Fruit fly (Drosophila melanogaster): ENCODE measurements around the gene CG31140.

CG31140 gene

dm6 chr3R:24014600-24014999 is 51.6 kb downstream of the CG31140 start:
- 0 out of 3 replicates have a peak, but pooled peaks have one; percentile 25 for TF ChIP-seq CG4496 (GFP tag; IDR thresholded peaks at IDR 0.05)
- no peak for TF ChIP-seq CG12605 (GFP tag; IDR thresholded peaks at IDR 0.05)
- TF ChIP-seq CG15710 (tag; optimal IDR thresholded peaks at IDR 0.05) = peak; percentile 30

dm6 chr3R:24015449-24015848 is 52.5 kb downstream of the CG31140 start:
- no peak for TF ChIP-seq fd96Ca (GFP tag; IDR thresholded peaks at IDR 0.05)
- no peak for TF ChIP-seq CG13204 (GFP tag; optimal IDR thresholded peaks at IDR 0.05)
- no peak for TF ChIP-seq EcR (GFP tag; optimal IDR thresholded peaks at IDR 0.05)

dm6 chr3R:24015939-24016913 is 53.2 kb downstream of the CG31140 start:
- TF ChIP-seq EcR (GFP tag; optimal IDR thresholded peaks at IDR 0.05) = peak; percentile 92
- TF ChIP-seq CG4496 (GFP tag; IDR thresholded peaks at IDR 0.05) = peak; percentile 34; the same call in 1 of the 3 replicates
- TF ChIP-seq fd96Ca (GFP tag; IDR thresholded peaks at IDR 0.05) = 0 out of 3 replicates have a peak, but pooled peaks have one; percentile 45
- TF ChIP-seq CG13204 (GFP tag; optimal IDR thresholded peaks at IDR 0.05) = no peak
- no peak for TF ChIP-seq CG8159 (tag; optimal IDR thresholded peaks at IDR 0.05)
- no peak for TF ChIP-seq D1 (tag; optimal IDR thresholded peaks at IDR 0.05)
- TF ChIP-seq Snoo (tag; optimal IDR thresholded peaks at IDR 0.05) = no peak
- no peak for TF ChIP-seq gl (tag; optimal IDR thresholded peaks at IDR 0.05)
- TF ChIP-seq rn (GFP tag; IDR thresholded peaks at IDR 0.05) = no peak
- no peak for TF ChIP-seq Pif1B (GFP tag; optimal IDR thresholded peaks at IDR 0.05)
- TF ChIP-seq CG17806 (tag; optimal IDR thresholded peaks at IDR 0.05) = no peak
- no peak for TF ChIP-seq CG15710 (tag; optimal IDR thresholded peaks at IDR 0.05)
- 0 out of 2 replicates have a peak, but pooled peaks have one; percentile 19 for TF ChIP-seq CG32121 (GFP tag; IDR thresholded peaks at IDR 0.05)
- 0 out of 2 replicates have a peak, but pooled peaks have one; percentile 22 for TF ChIP-seq Ets98B (GFP tag; IDR thresholded peaks at IDR 0.05)
- TF ChIP-seq CG9948 (tag; optimal IDR thresholded peaks at IDR 0.05) = no peak
- no peak for TF ChIP-seq CG14655 (GFP tag; optimal IDR thresholded peaks at IDR 0.05)
- no peak for TF ChIP-seq Pif1A (GFP tag; optimal IDR thresholded peaks at IDR 0.05)
- TF ChIP-seq CG8301 (tag; optimal IDR thresholded peaks at IDR 0.05) = no peak
- no peak for TF ChIP-seq CG10348 (GFP tag; IDR thresholded peaks at IDR 0.05)
- TF ChIP-seq CG34367 (tag; optimal IDR thresholded peaks at IDR 0.05) = no peak
- TF ChIP-seq CG12605 (GFP tag; IDR thresholded peaks at IDR 0.05) = 0 out of 2 replicates have a peak, but pooled peaks have one; percentile 45

- no peak for TF ChIP-seq CG15710 (tag; optimal IDR thresholded peaks at IDR 0.05)
- TF ChIP-seq Ets98B (GFP tag; IDR thresholded peaks at IDR 0.05) = no peak
- TF ChIP-seq CG14655 (GFP tag; optimal IDR thresholded peaks at IDR 0.05) = peak; percentile 29
- TF ChIP-seq rn (GFP tag; IDR thresholded peaks at IDR 0.05) = no peak
- no peak for TF ChIP-seq fd96Ca (GFP tag; IDR thresholded peaks at IDR 0.05)
- no peak for TF ChIP-seq CG34367 (tag; optimal IDR thresholded peaks at IDR 0.05)
- peak; percentile 9 for TF ChIP-seq Pif1A (GFP tag; optimal IDR thresholded peaks at IDR 0.05)
- TF ChIP-seq CG17806 (tag; optimal IDR thresholded peaks at IDR 0.05) = peak; percentile 14
- no peak for TF ChIP-seq CG13204 (GFP tag; optimal IDR thresholded peaks at IDR 0.05)
- no peak for TF ChIP-seq gl (tag; optimal IDR thresholded peaks at IDR 0.05)
- TF ChIP-seq EcR (GFP tag; optimal IDR thresholded peaks at IDR 0.05) = no peak
Measured at dm6 chr3R:24017648-24018047, 54.7 kb downstream of the CG31140 start.

- TF ChIP-seq CG32121 (GFP tag; IDR thresholded peaks at IDR 0.05) = no peak
- TF ChIP-seq CG15710 (tag; optimal IDR thresholded peaks at IDR 0.05) = no peak
- no peak for TF ChIP-seq D1 (tag; optimal IDR thresholded peaks at IDR 0.05)
- TF ChIP-seq CG10348 (GFP tag; IDR thresholded peaks at IDR 0.05) = no peak
- no peak for TF ChIP-seq rn (GFP tag; IDR thresholded peaks at IDR 0.05)
- TF ChIP-seq CG8301 (tag; optimal IDR thresholded peaks at IDR 0.05) = no peak
- TF ChIP-seq CG14655 (GFP tag; optimal IDR thresholded peaks at IDR 0.05) = no peak
- no peak for TF ChIP-seq CG12605 (GFP tag; IDR thresholded peaks at IDR 0.05)
- no peak for TF ChIP-seq CG8159 (tag; optimal IDR thresholded peaks at IDR 0.05)
- no peak for TF ChIP-seq Snoo (tag; optimal IDR thresholded peaks at IDR 0.05)
- no peak for TF ChIP-seq fd96Ca (GFP tag; IDR thresholded peaks at IDR 0.05)
- TF ChIP-seq CG4496 (GFP tag; IDR thresholded peaks at IDR 0.05) = no peak
- no peak for TF ChIP-seq Pif1B (GFP tag; optimal IDR thresholded peaks at IDR 0.05)
- TF ChIP-seq Ets98B (GFP tag; IDR thresholded peaks at IDR 0.05) = no peak
- no peak for TF ChIP-seq CG34367 (tag; optimal IDR thresholded peaks at IDR 0.05)
Measured at dm6 chr3R:24021895-24022294, 58.9 kb downstream of the CG31140 start.

dm6 chr3R:24024123-24024522 is 61.1 kb downstream of the CG31140 start:
- TF ChIP-seq Snoo (tag; optimal IDR thresholded peaks at IDR 0.05) (no peak), Pif1A (GFP tag; optimal IDR thresholded peaks at IDR 0.05) (peak; percentile 66), CG15710 (tag; optimal IDR thresholded peaks at IDR 0.05) (peak; percentile 61), CG13204 (GFP tag; optimal IDR thresholded peaks at IDR 0.05) (no peak), CG32121 (GFP tag; IDR thresholded peaks at IDR 0.05) (0 out of 2 replicates have a peak, but pooled peaks have one; percentile 27), fd96Ca (GFP tag; IDR thresholded peaks at IDR 0.05) (0 out of 3 replicates have a peak, but pooled peaks have one; percentile 28), CG10348 (GFP tag; IDR thresholded peaks at IDR 0.05) (peak; percentile 9; the same call in 1 of the 2 replicates), CG12605 (GFP tag; IDR thresholded peaks at IDR 0.05) (peak; percentile 27; the same call in 1 of the 2 replicates), Pif1B (GFP tag; optimal IDR thresholded peaks at IDR 0.05) (no peak), CG8159 (tag; optimal IDR thresholded peaks at IDR 0.05) (peak; percentile 67), EcR (GFP tag; optimal IDR thresholded peaks at IDR 0.05) (no peak), CG17806 (tag; optimal IDR thresholded peaks at IDR 0.05) (peak; percentile 51), CG8301 (tag; optimal IDR thresholded peaks at IDR 0.05) (peak; percentile 79), CG34367 (tag; optimal IDR thresholded peaks at IDR 0.05) (peak; percentile 43), Ets98B (GFP tag; IDR thresholded peaks at IDR 0.05) (no peak), CG14655 (GFP tag; optimal IDR thresholded peaks at IDR 0.05) (peak; percentile 86), CG9948 (tag; optimal IDR thresholded peaks at IDR 0.05) (peak; percentile 69)

Data from whole organism, pupa.